Worm (Caenorhabditis elegans): ENCODE data around the gene Y75B8A.6.

DNA sequence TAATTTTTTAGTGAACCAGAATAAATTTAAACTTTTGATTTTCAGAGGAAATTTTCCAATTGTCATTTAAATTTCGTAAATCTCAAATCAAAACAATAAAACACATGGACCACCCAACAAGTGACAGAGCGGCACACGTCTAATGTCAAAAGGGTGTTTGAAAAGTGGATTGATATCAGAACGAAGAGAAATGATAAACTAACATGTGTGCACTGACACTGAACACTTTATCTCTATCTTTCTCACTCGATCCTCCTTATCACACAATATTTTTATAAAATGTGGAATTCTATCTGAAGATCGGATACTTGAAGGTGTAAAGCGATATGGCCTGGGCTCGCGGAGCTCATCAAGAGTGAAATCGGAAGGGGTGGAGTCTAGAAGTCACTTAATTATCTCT is 10.5 kb downstream of the Y75B8A.6 start:
- TF ChIP-seq flh-1 (GFP tag; optimal IDR thresholded peaks at IDR 0.05): no peak
- no peak for TF ChIP-seq nhr-237 (tag; optimal IDR thresholded peaks at IDR 0.05)
- TF ChIP-seq mep-1 (tag; optimal IDR thresholded peaks at IDR 0.05): no peak
- no peak for TF ChIP-seq lin-13 (tag; optimal IDR thresholded peaks at IDR 0.05)
- TF ChIP-seq bed-3 (GFP tag; optimal IDR thresholded peaks at IDR 0.05): no peak
- TF ChIP-seq ces-1 (GFP tag; optimal IDR thresholded peaks at IDR 0.05): no peak
- no peak for TF ChIP-seq elt-3 (tag; optimal IDR thresholded peaks at IDR 0.05)
- TF ChIP-seq ceh-43 (GFP tag; optimal IDR thresholded peaks at IDR 0.05): no peak
- no peak for TF ChIP-seq ceh-39 (tag; optimal IDR thresholded peaks at IDR 0.05)
- peak; percentile 57 for TF ChIP-seq unc-62 (GFP tag; optimal IDR thresholded peaks at IDR 0.05)
